Fruit fly (Drosophila melanogaster) whole organism, prepupa: Measurements from ENCODE around the gene Antp.

ENCODE experiments used
- Blimp-1 ChIP-seq: fragments of 200-800 bp; sonication (Bioruptor generic); optimal IDR thresholded peaks from 3 replicates; lab custom pipeline; 2017; ENCODE audit warnings: missing biosample characterization, missing genetic modification characterization, mild to moderate bottlenecking, moderate library complexity, missing genetic modification reagents
- CG10669 ChIP-seq: fragments of 200-800 bp; sonication (Bioruptor generic); optimal IDR thresholded peaks from 3 replicates; lab custom pipeline; 2018; ENCODE audit warnings: missing biosample characterization, mild to moderate bottlenecking, missing genetic modification characterization, moderate library complexity
- CG11294 ChIP-seq: fragments of 200-800 bp; sonication (Bioruptor generic); IDR thresholded peaks from 2 replicates; pipeline ENCODE4 v1.3.6; 2022; ENCODE audit warnings: missing biosample characterization, missing genetic modification characterization
- CG11762 ChIP-seq: fragments of 200-800 bp; sonication (Bioruptor generic); optimal IDR thresholded peaks from 3 replicates; lab custom pipeline; 2016; ENCODE audit warnings: missing biosample characterization, missing genetic modification characterization; ENCODE audit not compliant: insufficient read depth
- CG11902 ChIP-seq: fragments of 200-800 bp; sonication (Bioruptor generic); optimal IDR thresholded peaks from 3 replicates; lab custom pipeline; 2016; ENCODE audit warnings: missing biosample characterization, missing genetic modification characterization
- CG15336 ChIP-seq: fragments of 200-800 bp; sonication (Bioruptor generic); IDR thresholded peaks from 2 replicates; pipeline ENCODE4 v1.3.6; 2022; ENCODE audit warnings: missing biosample characterization, missing genetic modification characterization
- CG1621 ChIP-seq: fragments of 200-800 bp; sonication (Bioruptor generic); optimal IDR thresholded peaks from 3 replicates; lab custom pipeline; 2018; ENCODE audit warnings: missing biosample characterization, mild to moderate bottlenecking, missing genetic modification characterization
- CG16779 ChIP-seq: fragments of 200-800 bp; sonication (Bioruptor generic); optimal IDR thresholded peaks from 3 replicates; lab custom pipeline; 2017; ENCODE audit warnings: missing biosample characterization, mild to moderate bottlenecking, missing genetic modification characterization
- CG31627 ChIP-seq: fragments of 200-800 bp; sonication (Bioruptor generic); optimal IDR thresholded peaks from 3 replicates; lab custom pipeline; 2016; ENCODE audit warnings: missing biosample characterization, missing genetic modification characterization
- CG32006 ChIP-seq: fragments of 200-800 bp; sonication (Bioruptor generic); optimal IDR thresholded peaks from 3 replicates; lab custom pipeline; 2017; ENCODE audit warnings: missing biosample characterization, mild to moderate bottlenecking, missing genetic modification characterization
- CG34406 ChIP-seq: fragments of 200-800 bp; sonication (Bioruptor generic); optimal IDR thresholded peaks from 3 replicates; lab custom pipeline; 2016; ENCODE audit warnings: missing biosample characterization, missing genetic modification characterization
- CG3919 ChIP-seq: fragments of 200-800 bp; sonication (Bioruptor generic); optimal IDR thresholded peaks from 3 replicates; lab custom pipeline; 2016; ENCODE audit warnings: missing biosample characterization, missing genetic modification characterization
- CG6163 ChIP-seq: fragments of 200-800 bp; sonication (Bioruptor generic); IDR thresholded peaks from 3 replicates; pipeline ENCODE4 v1.3.6; 2022; ENCODE audit warnings: missing biosample characterization, missing genetic modification characterization
- CG6276 ChIP-seq: fragments of 200-800 bp; sonication (Bioruptor generic); optimal IDR thresholded peaks from 2 replicates; lab custom pipeline; 2017; ENCODE audit warnings: missing biosample characterization, mild to moderate bottlenecking, missing genetic modification characterization
- CG6808 ChIP-seq: fragments of 200-800 bp; sonication (Bioruptor generic); optimal IDR thresholded peaks from 3 replicates; lab custom pipeline; 2017; ENCODE audit warnings: missing biosample characterization, missing genetic modification characterization, mild to moderate bottlenecking, moderate library complexity, missing genetic modification reagents
- CG7368 ChIP-seq: fragments of 200-800 bp; sonication (Bioruptor generic); optimal IDR thresholded peaks from 3 replicates; lab custom pipeline; 2016; ENCODE audit warnings: missing biosample characterization, missing genetic modification characterization
- CG8119 ChIP-seq: fragments of 200-800 bp; sonication (Bioruptor generic); IDR thresholded peaks from 3 replicates; pipeline ENCODE4 v1.3.6; 2022; ENCODE audit warnings: missing biosample characterization, missing genetic modification characterization
- CG8319 ChIP-seq: fragments of 200-800 bp; sonication (Bioruptor generic); optimal IDR thresholded peaks from 3 replicates; lab custom pipeline; 2016; ENCODE audit warnings: missing biosample characterization, missing genetic modification characterization
- CG8632 ChIP-seq: fragments of 200-800 bp; sonication (Bioruptor generic); optimal IDR thresholded peaks from 3 replicates; lab custom pipeline; 2016; ENCODE audit warnings: missing biosample characterization, missing genetic modification characterization
- CG9139 ChIP-seq: fragments of 200-800 bp; sonication (Bioruptor generic); optimal IDR thresholded peaks from 3 replicates; lab custom pipeline; 2017; ENCODE audit warnings: missing biosample characterization, mild to moderate bottlenecking, missing genetic modification characterization
- Eip78C ChIP-seq: fragments of 200-800 bp; sonication (Bioruptor generic); peaks from one replicate; lab custom pipeline; 2016; ENCODE audit warnings: missing biosample characterization, missing genetic modification characterization
- Ets21C ChIP-seq: fragments of 200-800 bp; sonication (Bioruptor generic); optimal IDR thresholded peaks from 3 replicates; lab custom pipeline; 2016; ENCODE audit warnings: missing biosample characterization, missing genetic modification characterization
- Ets96B ChIP-seq: fragments of 200-800 bp; optimal IDR thresholded peaks from 2 replicates; lab custom pipeline; 2019; ENCODE audit warnings: missing biosample characterization, mild to moderate bottlenecking, missing genetic modification characterization, moderate library complexity
- Hr38 ChIP-seq: sonication (Bioruptor generic); optimal IDR thresholded peaks from 2 replicates; lab custom pipeline; 2016; ENCODE audit warnings: missing biosample characterization, missing genetic modification characterization
- Hr39 ChIP-seq: fragments of 200-800 bp; sonication (Bioruptor generic); optimal IDR thresholded peaks from 2 replicates; lab custom pipeline; 2016; ENCODE audit warnings: missing biosample characterization, missing genetic modification characterization
- Hr4 ChIP-seq: fragments of 200-800 bp; sonication (Bioruptor generic); optimal IDR thresholded peaks from 3 replicates; lab custom pipeline; 2016; ENCODE audit warnings: missing biosample characterization, missing genetic modification characterization
- OdsH ChIP-seq: fragments of 200-800 bp; sonication (Bioruptor generic); optimal IDR thresholded peaks from 3 replicates; lab custom pipeline; 2016; ENCODE audit warnings: missing biosample characterization, missing genetic modification characterization
- Smox ChIP-seq: fragments of 200-800 bp; sonication (Bioruptor generic); optimal IDR thresholded peaks from 3 replicates; lab custom pipeline; 2016; ENCODE audit warnings: missing biosample characterization, missing genetic modification characterization
- Sox14 ChIP-seq: fragments of 200-800 bp; sonication (Bioruptor generic); optimal IDR thresholded peaks from 3 replicates; lab custom pipeline; 2016; ENCODE audit warnings: missing biosample characterization, missing genetic modification characterization
- achi ChIP-seq: fragments of 200-800 bp; sonication (Bioruptor generic); optimal IDR thresholded peaks from 3 replicates; lab custom pipeline; 2016; ENCODE audit warnings: missing biosample characterization, missing genetic modification characterization
- acj6 ChIP-seq: fragments of 200-800 bp; sonication (Bioruptor generic); optimal IDR thresholded peaks from 3 replicates; lab custom pipeline; 2016; ENCODE audit warnings: missing biosample characterization, missing genetic modification characterization
- cyc ChIP-seq: fragments of 200-800 bp; sonication (Bioruptor generic); optimal IDR thresholded peaks from 3 replicates; lab custom pipeline; 2016; ENCODE audit warnings: missing biosample characterization, missing genetic modification characterization
- dac ChIP-seq: fragments of 200-800 bp; sonication (Bioruptor generic); optimal IDR thresholded peaks from 2 replicates; lab custom pipeline; 2017; ENCODE audit warnings: missing biosample characterization, mild to moderate bottlenecking, missing genetic modification characterization
- dsx ChIP-seq: fragments of 200-800 bp; optimal IDR thresholded peaks from 3 replicates; lab custom pipeline; 2019; ENCODE audit warnings: missing biosample characterization, mild to moderate bottlenecking, missing genetic modification characterization, moderate library complexity; ENCODE audit not compliant: poor library complexity, severe bottlenecking
- esn ChIP-seq: fragments of 200-800 bp; sonication (Bioruptor generic); optimal IDR thresholded peaks from 2 replicates; lab custom pipeline; 2016; ENCODE audit warnings: missing biosample characterization, mild to moderate bottlenecking, missing genetic modification characterization, moderate library complexity
- fd59A ChIP-seq: fragments of 200-800 bp; sonication (Bioruptor generic); optimal IDR thresholded peaks from 2 replicates; lab custom pipeline; 2017; ENCODE audit warnings: missing biosample characterization, mild to moderate bottlenecking, missing genetic modification characterization, missing genetic modification reagents
- fd85E ChIP-seq: fragments of 200-800 bp; sonication (Bioruptor generic); optimal IDR thresholded peaks from 3 replicates; lab custom pipeline; 2016; ENCODE audit warnings: missing biosample characterization, missing genetic modification characterization
- fkh ChIP-seq: fragments of 200-800 bp; sonication (Bioruptor generic); optimal IDR thresholded peaks from 3 replicates; lab custom pipeline; 2017; ENCODE audit warnings: missing biosample characterization, mild to moderate bottlenecking, missing genetic modification characterization, moderate library complexity
- lz ChIP-seq: fragments of 200-800 bp; sonication (Bioruptor generic); optimal IDR thresholded peaks from 3 replicates; lab custom pipeline; 2016; ENCODE audit warnings: missing biosample characterization, missing genetic modification characterization
- pdm3 ChIP-seq: fragments of 200-800 bp; sonication (Bioruptor generic); optimal IDR thresholded peaks from 3 replicates; lab custom pipeline; 2016; ENCODE audit warnings: missing biosample characterization, missing genetic modification characterization
- salr ChIP-seq, 2 experiments: fragments of 200-800 bp; sonication (Bioruptor generic); optimal IDR thresholded peaks; 3 replicates each; lab custom pipeline; 2016 to 2018; ENCODE audit warnings: missing biosample characterization in 2 of 2, missing genetic modification characterization in 2 of 2, mild to moderate bottlenecking in 1 of 2
- spab ChIP-seq: fragments of 200-800 bp; sonication (Bioruptor generic); optimal IDR thresholded peaks from 2 replicates; lab custom pipeline; 2017; ENCODE audit warnings: missing biosample characterization, mild to moderate bottlenecking, missing genetic modification characterization, missing genetic modification reagents
- ss ChIP-seq, 2 experiments: fragments of 200-800 bp; sonication (Bioruptor generic); optimal IDR thresholded peaks; 2 replicates in 1 of 2; 3 replicates in 1 of 2; lab custom pipeline; 2017 to 2018; ENCODE audit warnings: mild to moderate bottlenecking in 2 of 2, missing biosample characterization in 2 of 2, missing genetic modification characterization in 2 of 2, moderate library complexity in 1 of 2
- topi ChIP-seq: fragments of 200-800 bp; sonication (Bioruptor generic); optimal IDR thresholded peaks from 3 replicates; lab custom pipeline; 2016; ENCODE audit warnings: missing biosample characterization, missing genetic modification characterization

Gene Antp

DNA sequence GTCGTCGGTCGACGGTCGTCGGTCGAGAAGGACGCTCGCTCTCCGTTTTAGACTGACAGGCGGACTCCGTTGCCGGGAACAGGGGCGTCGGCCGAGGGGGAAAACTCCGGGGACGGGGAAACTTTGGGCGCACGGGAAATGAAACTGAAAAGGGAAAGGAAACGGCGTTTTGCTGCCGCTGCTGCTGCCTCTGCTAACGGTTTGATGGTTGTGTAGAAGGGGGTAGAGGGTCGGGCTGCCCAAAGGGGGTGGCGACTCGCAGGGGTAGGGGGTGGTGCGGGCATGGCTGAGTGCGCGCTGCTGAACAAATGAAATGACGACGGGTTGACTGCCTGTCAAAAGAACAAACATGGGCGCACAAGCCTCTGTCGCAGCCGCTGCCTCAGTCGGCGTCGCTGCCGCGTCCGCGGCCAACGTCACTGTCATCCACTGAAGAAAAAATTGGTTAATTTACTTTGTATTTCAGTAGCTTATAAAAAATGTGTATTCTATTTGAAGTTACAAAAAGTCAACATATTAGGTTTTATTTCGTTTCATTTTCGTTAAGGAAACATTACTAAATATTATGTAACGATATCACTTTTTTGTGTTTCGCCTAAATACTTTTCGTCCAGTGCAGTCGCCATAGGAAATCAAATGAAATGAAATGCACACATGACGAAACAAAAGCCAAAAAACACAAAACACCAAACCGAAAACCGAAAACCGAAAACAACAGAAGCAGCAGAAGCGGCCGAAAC, 63.0 kb downstream of the Antp start (continued):
- TF ChIP-seq Sox14 (GFP tag; lab: Kevin White, UChicago): peak; percentile 35
- TF ChIP-seq Ets96B: peak; percentile 11
- TF ChIP-seq CG11294: no peak
- no peak for TF ChIP-seq CG32006 (GFP tag; lab: Kevin White, UChicago)
- no peak for TF ChIP-seq CG11762 (GFP tag; lab: Kevin White, UChicago)
- TF ChIP-seq CG3919: peak; percentile 25
- TF ChIP-seq CG6808 (GFP tag; lab: Kevin White, UChicago): no peak
- no peak for TF ChIP-seq CG15336 (GFP tag; lab: Robert Waterston, UW)
- no peak for TF ChIP-seq spab (GFP tag; lab: Kevin White, UChicago)
- TF ChIP-seq CG8119: no peak
- peak; percentile 37 for TF ChIP-seq CG34406 (GFP tag; lab: Kevin White, UChicago)
- no peak for TF ChIP-seq CG1621 (tag; lab: Kevin White, UChicago)
- no peak for TF ChIP-seq fd85E (GFP tag; lab: Kevin White, UChicago)
- TF ChIP-seq CG6276 (GFP tag; lab: Kevin White, UChicago): no peak
- TF ChIP-seq cyc (GFP tag; lab: Kevin White, UChicago): peak; percentile 74
- TF ChIP-seq OdsH (GFP tag; lab: Kevin White, UChicago): peak; percentile 21
- TF ChIP-seq salr (GFP tag; optimal IDR thresholded peaks at IDR 0.05; lab: Kevin White, UChicago): no peak
- TF ChIP-seq Hr38: no peak
- peak; percentile 60 for TF ChIP-seq Ets21C
- TF ChIP-seq CG16779: no peak
- no peak for TF ChIP-seq achi (GFP tag; lab: Kevin White, UChicago)
- no peak for TF ChIP-seq CG10669 (GFP tag; lab: Kevin White, UChicago)
- peak; percentile 76 for TF ChIP-seq CG31627 (GFP tag; lab: Kevin White, UChicago)
- peak; percentile 31 for TF ChIP-seq Blimp-1 (GFP tag; lab: Kevin White, UChicago)
- TF ChIP-seq, all 60 proteins: peak for 26

dm6 chr3R:6935208-6935607, 63.8 kb downstream of the Antp start:
- TF ChIP-seq Eip78C: peak; percentile 75
- peak; percentile 17 for TF ChIP-seq esn
- no peak for TF ChIP-seq fd59A (GFP tag; lab: Kevin White, UChicago)

dm6 chr3R:6932780-6933347, 66.2 kb downstream of the Antp start:
- TF ChIP-seq CG7368 (GFP tag; lab: Kevin White, UChicago) (no peak), CG11902 (no peak), dac (GFP tag; lab: Kevin White, UChicago) (no peak), Blimp-1 (GFP tag; lab: Kevin White, UChicago) (no peak), Smox (no peak), ss (GFP tag; optimal IDR thresholded peaks at IDR 0.05; lab: Kevin White, UChicago) (no peak), CG9139 (no peak), CG6163 (peak; percentile 45; the same call in 1 of the 3 replicates), fd85E (GFP tag; lab: Kevin White, UChicago) (no peak), CG34406 (GFP tag; lab: Kevin White, UChicago) (no peak), dsx (GFP tag; lab: Kevin White, UChicago) (no peak), Hr39 (GFP tag; lab: Kevin White, UChicago) (peak; percentile 1), CG16779 (no peak), CG11762 (GFP tag; lab: Kevin White, UChicago) (no peak), topi (GFP tag; lab: Kevin White, UChicago) (no peak), acj6 (GFP tag; lab: Kevin White, UChicago) (no peak), CG3919 (no peak), CG10669 (GFP tag; lab: Kevin White, UChicago) (peak; percentile 21), achi (GFP tag; lab: Kevin White, UChicago) (no peak), Hr4 (no peak), OdsH (GFP tag; lab: Kevin White, UChicago) (peak; percentile 21), fkh (no peak), CG8319 (GFP tag; lab: Kevin White, UChicago) (no peak), lz (GFP tag; lab: Kevin White, UChicago) (no peak), CG8632 (GFP tag; lab: Kevin White, UChicago) (no peak), CG6808 (GFP tag; lab: Kevin White, UChicago) (no peak), spab (GFP tag; lab: Kevin White, UChicago) (no peak), CG8119 (no peak), CG11294 (no peak), fd59A (GFP tag; lab: Kevin White, UChicago) (no peak), pdm3 (GFP tag; lab: Kevin White, UChicago) (peak; percentile 7)
